Fruit fly (Drosophila melanogaster) whole organism, embryonic: ENCODE results near the gene comm.
A peak's percentile ranks its signal among the peaks of the same experiment; 100 is the strongest.

Experiments
- Bgb ChIP-seq: fragments of 200-800 bp; sonication (Bioruptor generic); IDR thresholded peaks from 2 replicates; pipeline ENCODE4 v1.3.6; 2022; ENCODE audit warnings: missing biosample characterization, missing genetic modification characterization; ENCODE audit not compliant: partially characterized antibody
- CG10209 ChIP-seq: fragments of 200-800 bp; sonication (Bioruptor generic); optimal IDR thresholded peaks from 3 replicates; lab custom pipeline; 2017; ENCODE audit warnings: missing biosample characterization, mild to moderate bottlenecking, missing genetic modification characterization, missing genetic modification reagents
- CG1024 ChIP-seq: fragments of 200-800 bp; sonication (Bioruptor generic); IDR thresholded peaks from 2 replicates; pipeline ENCODE4 v1.3.6; 2022; ENCODE audit warnings: missing biosample characterization, missing genetic modification characterization
- CG11560 ChIP-seq: fragments of 200-800 bp; sonication (Bioruptor generic); IDR thresholded peaks from 3 replicates; pipeline ENCODE4 v1.3.6; 2022; ENCODE audit warnings: missing biosample characterization, missing genetic modification characterization
- CG14050 ChIP-seq: fragments of 200-800 bp; sonication (Bioruptor generic); IDR thresholded peaks from 3 replicates; pipeline ENCODE4 v1.3.6; 2022; ENCODE audit warnings: missing biosample characterization, missing genetic modification characterization
- CG14667 ChIP-seq: fragments of 200-800 bp; sonication (Bioruptor generic); IDR thresholded peaks from 2 replicates; pipeline ENCODE4 v1.3.6; 2022; ENCODE audit warnings: missing biosample characterization, missing genetic modification characterization
- CG14710 ChIP-seq: fragments of 200-800 bp; sonication (Bioruptor generic); optimal IDR thresholded peaks from 3 replicates; lab custom pipeline; 2019; ENCODE audit warnings: missing biosample characterization, mild to moderate bottlenecking, missing genetic modification characterization, moderate library complexity
- CG15011 ChIP-seq: fragments of 200-800 bp; sonication (Bioruptor generic); optimal IDR thresholded peaks from 3 replicates; lab custom pipeline; 2018; ENCODE audit warnings: missing biosample characterization, mild to moderate bottlenecking, missing genetic modification characterization
- CG15514 ChIP-seq: fragments of 200-800 bp; sonication (Bioruptor generic); optimal IDR thresholded peaks from 3 replicates; lab custom pipeline; 2017; ENCODE audit warnings: missing biosample characterization, missing genetic modification characterization, mild to moderate bottlenecking, moderate library complexity, missing genetic modification reagents
- CG16813 ChIP-seq: fragments of 200-800 bp; sonication (Bioruptor generic); IDR thresholded peaks from 3 replicates; pipeline ENCODE4 v1.3.6; 2022; ENCODE audit warnings: missing biosample characterization, missing genetic modification characterization; ENCODE audit not compliant: partially characterized antibody
- CG16863 ChIP-seq: fragments of 200-800 bp; sonication (Bioruptor generic); optimal IDR thresholded peaks from 3 replicates; lab custom pipeline; 2016; ENCODE audit warnings: missing biosample characterization, missing genetic modification characterization
- CG17385 ChIP-seq: fragments of 200-800 bp; sonication (Bioruptor generic); optimal IDR thresholded peaks from 3 replicates; lab custom pipeline; 2018; ENCODE audit warnings: missing biosample characterization, mild to moderate bottlenecking, missing genetic modification characterization
- CG17912 ChIP-seq: fragments of 200-800 bp; sonication (Bioruptor generic); optimal IDR thresholded peaks from 2 replicates; lab custom pipeline; 2018; ENCODE audit warnings: missing biosample characterization, mild to moderate bottlenecking, missing genetic modification characterization
- CG2712 ChIP-seq: fragments of 200-800 bp; optimal IDR thresholded peaks from 3 replicates; lab custom pipeline; 2019; ENCODE audit warnings: missing biosample characterization, mild to moderate bottlenecking, missing genetic modification characterization, moderate library complexity
- CG31388 ChIP-seq: fragments of 200-800 bp; sonication (Bioruptor generic); optimal IDR thresholded peaks from 2 replicates; lab custom pipeline; 2016; ENCODE audit warnings: missing biosample characterization, missing genetic modification characterization
- CG3163 ChIP-seq: fragments of 200-800 bp; sonication (Bioruptor generic); optimal IDR thresholded peaks from 3 replicates; lab custom pipeline; 2016; ENCODE audit warnings: missing biosample characterization, missing genetic modification characterization
- CG34224 ChIP-seq: fragments of 200-800 bp; sonication (Bioruptor generic); IDR thresholded peaks from 3 replicates; pipeline ENCODE4 v1.3.6; 2022; ENCODE audit warnings: missing biosample characterization, missing genetic modification characterization; ENCODE audit not compliant: partially characterized antibody
- CG3726 ChIP-seq: fragments of 200-800 bp; sonication (Bioruptor generic); IDR thresholded peaks from 3 replicates; pipeline ENCODE4, ENCODE4 v1.3.6; 2022; ENCODE audit warnings: missing biosample characterization, missing genetic modification characterization
- CG42726 ChIP-seq: fragments of 200-800 bp; sonication (Bioruptor generic); IDR thresholded peaks from 2 replicates; pipeline ENCODE4 v1.3.6; 2022; ENCODE audit warnings: missing biosample characterization, missing genetic modification characterization; ENCODE audit not compliant: partially characterized antibody
- CG4360 ChIP-seq: fragments of 200-800 bp; sonication (Bioruptor generic); IDR thresholded peaks from 2 replicates; pipeline ENCODE4 v1.3.6; 2022; ENCODE audit warnings: missing biosample characterization, missing genetic modification characterization
- CG4424 ChIP-seq: fragments of 200-800 bp; sonication (Bioruptor generic); optimal IDR thresholded peaks from 3 replicates; lab custom pipeline; 2016; ENCODE audit warnings: missing biosample characterization, missing genetic modification characterization
- CG6654 ChIP-seq: fragments of 200-800 bp; sonication (Bioruptor generic); optimal IDR thresholded peaks from 2 replicates; lab custom pipeline; 2017; ENCODE audit warnings: missing biosample characterization, mild to moderate bottlenecking, missing genetic modification characterization
- CG6683 ChIP-seq: fragments of 200-800 bp; sonication (Bioruptor generic); optimal IDR thresholded peaks from 2 replicates; lab custom pipeline; 2017; ENCODE audit warnings: missing biosample characterization, mild to moderate bottlenecking, missing genetic modification characterization, missing genetic modification reagents
- CG9876 ChIP-seq: fragments of 200-800 bp; sonication (Bioruptor generic); optimal IDR thresholded peaks from 2 replicates; lab custom pipeline; 2016; ENCODE audit warnings: missing biosample characterization, missing genetic modification characterization
- CG9932 ChIP-seq: fragments of 200-800 bp; sonication (Bioruptor generic); IDR thresholded peaks from 2 replicates; pipeline ENCODE4 v1.3.6; 2022; ENCODE audit warnings: missing biosample characterization, missing genetic modification characterization
- Camta ChIP-seq: fragments of 200-800 bp; sonication (Bioruptor generic); optimal IDR thresholded peaks from 2 replicates; lab custom pipeline; 2016; ENCODE audit warnings: missing biosample characterization, missing genetic modification characterization
- Dfd ChIP-seq, 2 experiments: fragments of >200 bp; optimal IDR thresholded peaks; 2 replicates each; lab custom pipeline; 2017; ENCODE audit warnings: missing biosample characterization in 2 of 2, missing genetic modification characterization in 2 of 2
- Doc2 ChIP-seq: fragments of 200-800 bp; sonication (Bioruptor generic); IDR thresholded peaks from 2 replicates; pipeline ENCODE4 v1.3.6; 2022; ENCODE audit warnings: missing biosample characterization, missing genetic modification characterization
- E2f2 ChIP-seq: fragments of 200-800 bp; sonication (Bioruptor generic); IDR thresholded peaks from 2 replicates; pipeline ENCODE4 v1.3.6; 2022; ENCODE audit warnings: missing biosample characterization, missing genetic modification characterization
- Elba2 ChIP-seq: fragments of 200-800 bp; sonication (Bioruptor generic); optimal IDR thresholded peaks from 3 replicates; lab custom pipeline; 2016; ENCODE audit warnings: missing biosample characterization, missing genetic modification characterization
- Fer2 ChIP-seq: fragments of 200-800 bp; sonication (Bioruptor generic); optimal IDR thresholded peaks from 2 replicates; lab custom pipeline; 2018; ENCODE audit warnings: missing biosample characterization, mild to moderate bottlenecking, missing genetic modification characterization, moderate library complexity
- HmgD ChIP-seq: fragments of 200-800 bp; sonication (Bioruptor generic); optimal IDR thresholded peaks from 3 replicates; lab custom pipeline; 2016; ENCODE audit warnings: missing biosample characterization, missing genetic modification characterization
- NC2α ChIP-seq: fragments of 200-800 bp; sonication (Bioruptor generic); optimal IDR thresholded peaks from 2 replicates; lab custom pipeline; 2016; ENCODE audit warnings: missing biosample characterization, missing genetic modification characterization
- Neu2 ChIP-seq: fragments of 200-800 bp; sonication (Bioruptor generic); optimal IDR thresholded peaks from 3 replicates; lab custom pipeline; 2016; ENCODE audit warnings: missing biosample characterization, missing genetic modification characterization, borderline replicate concordance
- Nf-YC ChIP-seq: fragments of 200-800 bp; optimal IDR thresholded peaks from 3 replicates; lab custom pipeline; 2019; ENCODE audit warnings: missing biosample characterization, mild to moderate bottlenecking, missing genetic modification characterization, moderate library complexity
- Taf1 ChIP-seq: fragments of 200-800 bp; sonication (Bioruptor generic); IDR thresholded peaks from 2 replicates; pipeline ENCODE4 v1.3.6; 2022; ENCODE audit warnings: missing biosample characterization, missing genetic modification characterization
- ac ChIP-seq: fragments of 200-800 bp; sonication (Bioruptor generic); optimal IDR thresholded peaks from 3 replicates; lab custom pipeline; 2017; ENCODE audit warnings: missing biosample characterization, mild to moderate bottlenecking, missing genetic modification characterization
- az2 ChIP-seq: fragments of 200-800 bp; sonication (Bioruptor generic); optimal IDR thresholded peaks from 3 replicates; lab custom pipeline; 2016; ENCODE audit warnings: missing biosample characterization, missing genetic modification characterization
- dati ChIP-seq: fragments of 200-800 bp; sonication (Bioruptor generic); IDR thresholded peaks from 2 replicates; pipeline ENCODE4 v1.3.6; 2022; ENCODE audit warnings: missing biosample characterization, missing genetic modification characterization
- kay ChIP-seq: fragments of 200-800 bp; sonication (Bioruptor generic); optimal IDR thresholded peaks from 2 replicates; lab custom pipeline; 2016; ENCODE audit warnings: missing biosample characterization, missing genetic modification characterization
- maf-S ChIP-seq: fragments of 200-800 bp; sonication (Bioruptor generic); optimal IDR thresholded peaks from 2 replicates; lab custom pipeline; 2016; ENCODE audit warnings: missing biosample characterization, missing genetic modification characterization
- pho ChIP-seq: fragments of 200-800 bp; sonication (Bioruptor generic); optimal IDR thresholded peaks from 2 replicates; lab custom pipeline; 2016; ENCODE audit warnings: missing biosample characterization, missing genetic modification characterization
- prd ChIP-seq, 3 experiments: fragments of >200 bp in 2 of 3; fragments of 200-800 bp in 1 of 3; sonication (Bioruptor generic) in 1 of 3; optimal IDR thresholded peaks in 2 of 3; IDR thresholded peaks in 1 of 3; 2 replicates in 2 of 3; 3 replicates in 1 of 3; pipeline versions ENCODE4 v1.3.6 to Lab custom; 2017 to 2022; ENCODE audit warnings: missing biosample characterization in 1 of 3, missing genetic modification characterization in 1 of 3
- psq ChIP-seq: fragments of 200-800 bp; sonication (Bioruptor generic); optimal IDR thresholded peaks from 2 replicates; lab custom pipeline; 2017; ENCODE audit warnings: missing biosample characterization, missing genetic modification characterization
- scrt ChIP-seq: fragments of 200-800 bp; sonication (Bioruptor generic); optimal IDR thresholded peaks from 2 replicates; lab custom pipeline; 2018; ENCODE audit warnings: missing biosample characterization, mild to moderate bottlenecking, missing genetic modification characterization, moderate library complexity
- slou ChIP-seq: fragments of 200-800 bp; sonication (Bioruptor generic); optimal IDR thresholded peaks from 3 replicates; lab custom pipeline; 2016; ENCODE audit warnings: missing biosample characterization, missing genetic modification characterization
- stwl ChIP-seq: fragments of 200-800 bp; sonication (Bioruptor generic); optimal IDR thresholded peaks from 3 replicates; lab custom pipeline; 2018; ENCODE audit warnings: missing biosample characterization, mild to moderate bottlenecking, missing genetic modification characterization, moderate library complexity
- tio ChIP-seq: fragments of 200-800 bp; sonication (Bioruptor generic); optimal IDR thresholded peaks from 2 replicates; lab custom pipeline; 2017; ENCODE audit warnings: missing biosample characterization, missing genetic modification characterization, inconsistent platforms
- tx ChIP-seq: fragments of 200-800 bp; sonication (Bioruptor generic); optimal IDR thresholded peaks from 2 replicates; lab custom pipeline; 2016; ENCODE audit warnings: missing biosample characterization, missing genetic modification characterization
- unpg ChIP-seq: fragments of 200-800 bp; sonication (Bioruptor generic); optimal IDR thresholded peaks from 3 replicates; lab custom pipeline; 2018; ENCODE audit warnings: missing biosample characterization, mild to moderate bottlenecking, missing genetic modification characterization, moderate library complexity
- zfh1 ChIP-seq: fragments of 200-800 bp; sonication (Bioruptor generic); IDR thresholded peaks from 3 replicates; pipeline ENCODE4 v1.3.6; 2022; ENCODE audit warnings: missing biosample characterization, missing genetic modification characterization

Gene comm

dm6 chr3L:15728195-15728594 is at the start of gene comm (continued):
- TF ChIP-seq Neu2 (GFP tag; lab: Kevin White, UChicago) (no peak), maf-S (GFP tag; lab: Kevin White, UChicago) (no peak), stwl (tag; lab: Kevin White, UChicago) (no peak), Elba2 (GFP tag; lab: Kevin White, UChicago) (no peak), CG6654 (no peak), NC2α (peak; percentile 1), CG6683 (GFP tag; lab: Kevin White, UChicago) (no peak), CG14667 (GFP tag; lab: Robert Waterston, UW) (no peak), scrt (GFP tag; lab: Kevin White, UChicago) (peak; percentile 45), Fer2 (tag; lab: Kevin White, UChicago) (no peak), HmgD (GFP tag; lab: Kevin White, UChicago) (peak; percentile 39), CG3163 (no peak), dati (no peak), Bgb (GFP tag; lab: Robert Waterston, UW) (peak; percentile 77), CG17912 (no peak), tio (GFP tag; lab: Kevin White, UChicago) (no peak), kay (GFP tag; lab: Kevin White, UChicago) (no peak), prd (optimal IDR thresholded peaks at IDR 0.05; lab: Kevin White, UChicago) (no peak), prd (GFP tag; IDR thresholded peaks at IDR 0.05; lab: Robert Waterston, UW) (no peak), CG34224 (peak; percentile 63; the same call in 2 of the 3 replicates), CG9876 (GFP tag; lab: Kevin White, UChicago) (no peak), E2f2 (peak; percentile 23; the same call in 1 of the 2 replicates), slou (GFP tag; lab: Kevin White, UChicago) (no peak), Camta (GFP tag; lab: Kevin White, UChicago) (no peak), ac (peak; percentile 1), Doc2 (GFP tag; lab: Robert Waterston, UW) (no peak), CG15011 (GFP tag; lab: Kevin White, UChicago) (no peak), CG1024 (GFP tag; lab: Robert Waterston, UW) (peak; percentile 33; the same call in 1 of the 2 replicates), CG10209 (GFP tag; lab: Kevin White, UChicago) (no peak), CG15514 (GFP tag; lab: Kevin White, UChicago) (peak; percentile 43), psq (GFP tag; lab: Kevin White, UChicago) (no peak), Taf1 (no peak), CG3726 (GFP tag; lab: Robert Waterston, UW) (no peak; the same call in 2 of the 3 replicates), CG14710 (tag; lab: Kevin White, UChicago) (no peak), az2 (GFP tag; lab: Kevin White, UChicago) (no peak), CG2712 (tag; lab: Kevin White, UChicago) (peak; percentile 53), CG31388 (no peak), CG16863 (GFP tag; lab: Kevin White, UChicago) (no peak), Nf-YC (tag; lab: Kevin White, UChicago) (peak; percentile 17), zfh1 (no peak; the same call in 2 of the 3 replicates), CG17385 (peak; percentile 48), Dfd (GFP tag; optimal IDR thresholded peaks at IDR 0.05; lab: Kevin White, UChicago) (no peak), CG16813 (GFP tag; lab: Robert Waterston, UW) (peak; percentile 44; the same call in 1 of the 3 replicates), tx (no peak), CG11560 (tag; lab: Robert Waterston, UW) (no peak), unpg (GFP tag; lab: Kevin White, UChicago) (peak; percentile 27), pho (peak; percentile 17), CG42726 (GFP tag; lab: Robert Waterston, UW) (peak; percentile 84), CG14050 (GFP tag; lab: Robert Waterston, UW) (no peak; the same call in 2 of the 3 replicates), CG4424 (GFP tag; lab: Kevin White, UChicago) (no peak), CG9932 (GFP tag; lab: Robert Waterston, UW) (no peak), CG4360 (0 out of 2 replicates have a peak, but pooled peaks have one; percentile 16)
